Fruit fly (Drosophila melanogaster): ENCODE data around the gene CG10011.

dm6 chr3R:28650380-28650779, 15.5 kb upstream of the CG10011 start, which contains the start of gene CG31050:
- TF ChIP-seq bab1 (GFP tag; optimal IDR thresholded peaks at IDR 0.05) (no peak), kay (GFP tag; ENCODE audit: borderline replicate concordance) (no peak)

Data from whole organism, adult.